Worm (Caenorhabditis elegans) whole organism, L1 larva: Measurements from ENCODE around the gene R10E9.3.

Source experiments
- C34B4.2 ChIP-seq: sonication (generic microtip); optimal IDR thresholded peaks from 2 replicates; lab custom pipeline; 2017; ENCODE audit warnings: mild to moderate bottlenecking, missing genetic modification characterization, missing compliant biosample characterization
- F16B12.6 ChIP-seq: fragments of 150-350 bp; optimal IDR thresholded peaks from 2 replicates; lab custom pipeline; 2014; ENCODE audit warnings: missing biosample characterization, missing genetic modification characterization
- alr-1 ChIP-seq: fragments of 200-800 bp; sonication (Bioruptor generic); optimal IDR thresholded peaks from 2 replicates; lab custom pipeline; 2018; ENCODE audit warnings: borderline replicate concordance, mild to moderate bottlenecking, missing genetic modification characterization, missing compliant biosample characterization
- ama-1 ChIP-seq: fragments of 150-350 bp; optimal IDR thresholded peaks from 2 replicates; lab custom pipeline; 2014
- blmp-1 ChIP-seq: fragments of 150-350 bp; optimal IDR thresholded peaks from 2 replicates; lab custom pipeline; 2014; ENCODE audit warnings: missing biosample characterization, missing genetic modification characterization
- ceh-63 ChIP-seq: fragments of 200-800 bp; sonication (Bioruptor generic); optimal IDR thresholded peaks from 2 replicates; lab custom pipeline; 2018; ENCODE audit warnings: mild to moderate bottlenecking, missing genetic modification characterization, missing compliant biosample characterization
- ceh-8 ChIP-seq: fragments of 200-800 bp; sonication (Bioruptor generic); optimal IDR thresholded peaks from 2 replicates; lab custom pipeline; 2018; ENCODE audit warnings: mild to moderate bottlenecking, missing genetic modification characterization, moderate library complexity, missing compliant biosample characterization
- ceh-82 ChIP-seq, 3 experiments: fragments of 150-350 bp in 1 of 3; sonication (generic microtip) in 2 of 3; optimal IDR thresholded peaks; 2 replicates each; lab custom pipeline; 2014 to 2017; ENCODE audit warnings: missing biosample characterization in 3 of 3, missing genetic modification characterization in 3 of 3
- ceh-90 ChIP-seq: sonication (generic microtip); optimal IDR thresholded peaks from 2 replicates; lab custom pipeline; 2016; ENCODE audit warnings: missing genetic modification characterization, missing compliant biosample characterization
- ces-1 ChIP-seq: fragments of 150-350 bp; optimal IDR thresholded peaks from 2 replicates; lab custom pipeline; 2014; ENCODE audit warnings: missing biosample characterization, missing genetic modification reagents, missing genetic modification characterization
- dpl-1 ChIP-seq, 3 experiments: fragments of 150-350 bp in 2 of 3; sonication (generic microtip) in 1 of 3; optimal IDR thresholded peaks; 2 replicates each; lab custom pipeline; 2014 to 2017; ENCODE audit warnings: missing biosample characterization in 3 of 3, missing genetic modification characterization in 3 of 3, missing genetic modification reagents in 3 of 3
- dsc-1 ChIP-seq: sonication (generic microtip); optimal IDR thresholded peaks from 2 replicates; lab custom pipeline; 2016; ENCODE audit warnings: mild to moderate bottlenecking, missing genetic modification characterization, missing compliant biosample characterization
- efl-1 ChIP-seq, 4 experiments: fragments of 150-350 bp; optimal IDR thresholded peaks in 3 of 4; peaks in 1 of 4; 1 replicate in 1 of 4; 2 replicates in 3 of 4; lab custom pipeline; 2014; ENCODE audit warnings: missing biosample characterization in 2 of 4, missing genetic modification characterization in 2 of 4, missing genetic modification reagents in 2 of 4
- egl-27 ChIP-seq, 2 experiments: fragments of 150-350 bp in 1 of 2; sonication (generic microtip); optimal IDR thresholded peaks; 3 replicates each; lab custom pipeline; 2017 to 2018; ENCODE audit warnings: missing biosample characterization in 2 of 2, missing genetic modification characterization in 2 of 2, missing genetic modification reagents in 2 of 2
- elt-2 ChIP-seq: sonication (generic microtip); optimal IDR thresholded peaks from 2 replicates; lab custom pipeline; 2016; ENCODE audit warnings: missing genetic modification characterization, mild to moderate bottlenecking, inconsistent platforms, missing compliant biosample characterization, missing genetic modification reagents
- elt-3 ChIP-seq, 6 experiments: fragments of 150-350 bp in 1 of 6; sonication (generic microtip); optimal IDR thresholded peaks; 2 replicates each; lab custom pipeline; 2017 to 2018; ENCODE audit warnings: missing biosample characterization in 6 of 6, missing genetic modification characterization in 6 of 6, inconsistent platforms in 1 of 6
- fkh-4 ChIP-seq: sonication (generic microtip); optimal IDR thresholded peaks from 2 replicates; lab custom pipeline; 2016; ENCODE audit warnings: missing compliant biosample characterization, missing genetic modification characterization, borderline replicate concordance
- fkh-8 ChIP-seq: sonication (generic microtip); optimal IDR thresholded peaks from 2 replicates; lab custom pipeline; 2016; ENCODE audit warnings: mild to moderate bottlenecking, missing genetic modification characterization, missing compliant biosample characterization
- fos-1 ChIP-seq: fragments of 150-350 bp; optimal IDR thresholded peaks from 2 replicates; lab custom pipeline; 2014; ENCODE audit warnings: missing biosample characterization, missing genetic modification characterization
- grh-1 ChIP-seq: fragments of 200-800 bp; sonication (Bioruptor generic); IDR thresholded peaks from 2 replicates; pipeline ENCODE4 v1.3.6; 2022; ENCODE audit warnings: missing genetic modification reagents, missing genetic modification characterization, missing compliant biosample characterization
- hlh-17 ChIP-seq: fragments of 200-800 bp; sonication (Bioruptor generic); optimal IDR thresholded peaks from 2 replicates; lab custom pipeline; 2018; ENCODE audit warnings: missing genetic modification characterization, mild to moderate bottlenecking, missing compliant biosample characterization, moderate library complexity, borderline replicate concordance
- hpl-2 ChIP-seq: fragments of 150-350 bp; optimal IDR thresholded peaks from 2 replicates; lab custom pipeline; 2014; ENCODE audit warnings: missing biosample characterization, missing genetic modification reagents, missing genetic modification characterization
- irx-1 ChIP-seq: sonication (generic microtip); optimal IDR thresholded peaks from 2 replicates; lab custom pipeline; 2016; ENCODE audit warnings: missing genetic modification characterization, missing compliant biosample characterization
- jun-1 ChIP-seq: fragments of 150-350 bp; optimal IDR thresholded peaks from 2 replicates; lab custom pipeline; 2014; ENCODE audit warnings: missing biosample characterization, missing genetic modification reagents, missing genetic modification characterization
- lin-15B ChIP-seq: fragments of 150-350 bp; sonication (generic microtip); optimal IDR thresholded peaks from 3 replicates; lab custom pipeline; 2014; ENCODE audit warnings: missing biosample characterization, missing genetic modification characterization
- lsy-2 ChIP-seq, 2 experiments: fragments of 150-350 bp; optimal IDR thresholded peaks; 2 replicates each; lab custom pipeline; 2014; ENCODE audit warnings: missing biosample characterization in 2 of 2, missing genetic modification characterization in 2 of 2
- mab-9 ChIP-seq: fragments of 200-800 bp; sonication (Bioruptor generic); IDR thresholded peaks from 2 replicates; pipeline ENCODE4 v1.3.6; 2022; ENCODE audit warnings: missing genetic modification reagents, missing genetic modification characterization, missing compliant biosample characterization
- mdl-1 ChIP-seq, 2 experiments: fragments of 150-350 bp; optimal IDR thresholded peaks; 2 replicates each; lab custom pipeline; 2014 to 2017; ENCODE audit warnings: missing biosample characterization in 2 of 2, missing genetic modification characterization in 2 of 2, inconsistent platforms in 1 of 2
- mef-2 ChIP-seq: fragments of 150-350 bp; optimal IDR thresholded peaks from 2 replicates; lab custom pipeline; 2014; ENCODE audit warnings: missing biosample characterization, missing genetic modification characterization
- mep-1 ChIP-seq: fragments of 150-350 bp; optimal IDR thresholded peaks from 2 replicates; lab custom pipeline; 2014; ENCODE audit warnings: missing biosample characterization, missing genetic modification characterization
- nhr-12 ChIP-seq: sonication (generic microtip); optimal IDR thresholded peaks from 2 replicates; lab custom pipeline; 2017; ENCODE audit warnings: missing biosample characterization, missing genetic modification characterization
- nhr-19 ChIP-seq: fragments of 200-800 bp; sonication (Bioruptor generic); conservative IDR thresholded peaks from 2 replicates; pipeline ENCODE4 v1.3.6; 2022; ENCODE audit warnings: missing genetic modification characterization, missing compliant biosample characterization
- nhr-20 ChIP-seq: sonication (generic microtip); optimal IDR thresholded peaks from 2 replicates; lab custom pipeline; 2016; ENCODE audit warnings: mild to moderate bottlenecking, missing genetic modification characterization, missing compliant biosample characterization
- nhr-237 ChIP-seq: fragments of 150-350 bp; optimal IDR thresholded peaks from 2 replicates; lab custom pipeline; 2014; ENCODE audit warnings: missing biosample characterization, missing genetic modification characterization
- nhr-47 ChIP-seq: sonication (generic microtip); optimal IDR thresholded peaks from 2 replicates; lab custom pipeline; 2016; ENCODE audit warnings: mild to moderate bottlenecking, missing genetic modification characterization, moderate library complexity, missing compliant biosample characterization
- nhr-71 ChIP-seq: sonication (generic microtip); optimal IDR thresholded peaks from 2 replicates; lab custom pipeline; 2016; ENCODE audit warnings: mild to moderate bottlenecking, missing genetic modification characterization, moderate library complexity, missing compliant biosample characterization
- nhr-76 ChIP-seq: sonication (generic microtip); optimal IDR thresholded peaks from 2 replicates; lab custom pipeline; 2017; ENCODE audit warnings: missing biosample characterization, missing genetic modification characterization
- nhr-84 ChIP-seq: sonication (generic microtip); optimal IDR thresholded peaks from 2 replicates; lab custom pipeline; 2017; ENCODE audit warnings: missing biosample characterization, missing genetic modification characterization
- nhr-85 ChIP-seq: sonication (generic microtip); peaks from one replicate; lab custom pipeline; 2016; ENCODE audit warnings: missing genetic modification characterization, inconsistent platforms, missing compliant biosample characterization
- nhr-90 ChIP-seq: sonication (generic microtip); optimal IDR thresholded peaks from 2 replicates; lab custom pipeline; 2016; ENCODE audit warnings: mild to moderate bottlenecking, missing genetic modification characterization, missing compliant biosample characterization; ENCODE audit not compliant: poor library complexity
- pax-3 ChIP-seq: fragments of 200-800 bp; sonication (Bioruptor generic); optimal IDR thresholded peaks from 2 replicates; lab custom pipeline; 2018; ENCODE audit warnings: mild to moderate bottlenecking, missing genetic modification characterization, moderate library complexity, missing compliant biosample characterization
- pqm-1 ChIP-seq: sonication (generic microtip); optimal IDR thresholded peaks from 3 replicates; lab custom pipeline; 2017; ENCODE audit warnings: missing biosample characterization, missing genetic modification characterization
- snu-23 ChIP-seq: sonication (generic microtip); optimal IDR thresholded peaks from 2 replicates; lab custom pipeline; 2016; ENCODE audit warnings: missing genetic modification characterization, missing compliant biosample characterization
- sox-4 ChIP-seq: sonication (generic microtip); optimal IDR thresholded peaks from 2 replicates; lab custom pipeline; 2016; ENCODE audit warnings: missing genetic modification characterization, missing compliant biosample characterization
- sptf-1 ChIP-seq: fragments of 150-350 bp; optimal IDR thresholded peaks from 2 replicates; lab custom pipeline; 2014; ENCODE audit warnings: missing biosample characterization, missing genetic modification characterization
- tbx-2 ChIP-seq: sonication (generic microtip); optimal IDR thresholded peaks from 2 replicates; lab custom pipeline; 2016; ENCODE audit warnings: missing genetic modification characterization, missing compliant biosample characterization
- unc-130 ChIP-seq: fragments of 150-350 bp; optimal IDR thresholded peaks from 2 replicates; lab custom pipeline; 2017; ENCODE audit warnings: missing biosample characterization, missing genetic modification characterization, inconsistent platforms
- unc-86 ChIP-seq: sonication (generic microtip); optimal IDR thresholded peaks from 2 replicates; lab custom pipeline; 2016; ENCODE audit warnings: missing genetic modification characterization, missing compliant biosample characterization
- vab-15 ChIP-seq: sonication (generic microtip); optimal IDR thresholded peaks from 2 replicates; lab custom pipeline; 2017; ENCODE audit warnings: missing genotype, mild to moderate bottlenecking, missing genetic modification characterization, missing compliant biosample characterization
- zip-4 ChIP-seq: fragments of 200-800 bp; sonication (Bioruptor generic); optimal IDR thresholded peaks from 2 replicates; lab custom pipeline; 2018; ENCODE audit warnings: mild to moderate bottlenecking, missing genetic modification characterization, moderate library complexity, missing compliant biosample characterization

Gene R10E9.3

DNA sequence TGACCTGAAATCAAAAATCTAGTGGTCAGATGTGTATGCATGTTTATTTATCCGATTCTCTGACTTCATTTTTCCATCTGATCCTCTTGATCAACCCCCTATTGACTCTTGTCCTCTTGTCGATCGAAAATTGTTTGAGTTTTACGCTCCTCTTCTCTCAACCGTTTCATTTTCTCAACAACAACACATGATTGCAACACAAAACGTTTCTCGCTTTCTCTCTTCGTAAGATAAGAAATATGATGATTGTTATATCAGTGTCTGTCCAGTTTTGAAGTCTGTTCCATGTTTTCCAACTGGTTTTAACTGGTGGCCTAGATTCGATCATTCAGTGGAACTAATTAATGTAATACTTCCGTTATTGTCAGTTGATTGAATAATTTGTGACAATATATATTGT lies 8.0 kb upstream of the R10E9.3 start (continued):
- TF ChIP-seq F16B12.6 (tag; lab: Kevin White, UChicago) (no peak), nhr-84 (tag; lab: Kevin White, UChicago) (no peak), pqm-1 (tag; lab: Kevin White, UChicago) (no peak)

DNA sequence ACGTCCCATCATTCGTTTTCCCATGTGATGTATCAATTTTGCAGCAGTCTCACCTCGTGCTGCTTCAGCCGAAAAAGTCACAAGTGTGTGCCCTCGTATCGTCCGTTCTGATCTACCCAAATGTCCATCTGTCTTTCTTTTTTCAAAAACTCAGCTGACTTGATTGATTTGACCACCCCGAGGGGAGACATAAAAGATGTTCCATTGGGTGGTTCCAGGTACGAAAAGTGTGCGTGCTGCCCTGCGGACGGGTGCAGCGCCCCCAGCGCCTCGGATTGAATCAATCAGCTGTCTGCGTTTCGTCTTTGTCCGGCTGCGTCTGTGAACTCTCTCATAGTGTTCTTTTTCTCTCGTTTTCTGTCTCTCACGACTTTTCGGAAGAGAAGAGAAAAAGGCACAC lies 6.8 kb upstream of the R10E9.3 start:
- TF ChIP-seq elt-3 (tag; optimal IDR thresholded peaks at IDR 0.05; lab: Kevin White, UChicago) (peak in 1 of 6 experiments; percentile 41), ces-1 (GFP tag; lab: Kevin White, UChicago) (no peak), hpl-2 (GFP tag; lab: Kevin White, UChicago) (no peak), nhr-76 (tag; lab: Kevin White, UChicago) (no peak), nhr-85 (tag; lab: Kevin White, UChicago) (peak; percentile 94), grh-1 (GFP tag; lab: Robert Waterston, UW) (no peak), snu-23 (peak; percentile 61), nhr-12 (tag; lab: Kevin White, UChicago) (no peak), fos-1 (tag; lab: Kevin White, UChicago) (no peak), jun-1 (peak; percentile 7), fkh-8 (tag; lab: Kevin White, UChicago) (peak; percentile 67), nhr-19 (GFP tag; lab: Robert Waterston, UW) (peak; percentile 40), efl-1 (optimal IDR thresholded peaks at IDR 0.05; lab: Kevin White, UChicago) (peak; percentile 40 to 69), efl-1 (GFP tag; optimal IDR thresholded peaks at IDR 0.05 in 1 of 2; lab: Kevin White, UChicago) (peak in 1 of 2 experiments; percentile 94), nhr-20 (tag; lab: Kevin White, UChicago) (peak; percentile 74), ceh-90 (tag; lab: Kevin White, UChicago) (no peak), C34B4.2 (no peak), vab-15 (tag; lab: Kevin White, UChicago) (peak; percentile 36), ceh-8 (GFP tag; lab: Kevin White, UChicago) (no peak), elt-2 (tag; lab: Kevin White, UChicago) (no peak), sox-4 (tag; lab: Kevin White, UChicago) (no peak), ceh-82 (tag; optimal IDR thresholded peaks at IDR 0.05; lab: Kevin White, UChicago) (peak in 1 of 3 experiments; percentile 48), irx-1 (tag; lab: Kevin White, UChicago) (peak; percentile 4), mef-2 (tag; lab: Kevin White, UChicago) (no peak), pax-3 (tag; lab: Kevin White, UChicago) (peak; percentile 12), unc-86 (tag; lab: Kevin White, UChicago) (peak; percentile 8), alr-1 (tag; lab: Kevin White, UChicago) (no peak), dpl-1 (GFP tag; optimal IDR thresholded peaks at IDR 0.05; lab: Kevin White, UChicago) (peak; percentile 19 to 38 (median 31)), nhr-237 (tag; lab: Kevin White, UChicago) (no peak), nhr-47 (tag; lab: Kevin White, UChicago) (peak; percentile 49), mab-9 (GFP tag; lab: Robert Waterston, UW) (0 out of 2 replicates have a peak, but pooled peaks have one; percentile 45), unc-130 (tag; lab: Kevin White, UChicago) (peak; percentile 74), mep-1 (tag; lab: Kevin White, UChicago) (peak; percentile 74), lsy-2 (tag; optimal IDR thresholded peaks at IDR 0.05; lab: Kevin White, UChicago) (peak; percentile 34 to 62), hlh-17 (GFP tag; lab: Kevin White, UChicago) (no peak), ceh-63 (GFP tag; lab: Kevin White, UChicago) (no peak), nhr-71 (peak; percentile 79), mdl-1 (tag; optimal IDR thresholded peaks at IDR 0.05; lab: Kevin White, UChicago) (peak in 1 of 2 experiments; percentile 79), blmp-1 (tag; lab: Kevin White, UChicago) (peak; percentile 65), egl-27 (tag; optimal IDR thresholded peaks at IDR 0.05; lab: Kevin White, UChicago) (no peak), dsc-1 (peak; percentile 38), zip-4 (GFP tag; lab: Kevin White, UChicago) (no peak), nhr-90 (tag; lab: Kevin White, UChicago) (peak; percentile 21), tbx-2 (tag; lab: Kevin White, UChicago) (peak; percentile 39), lin-15B (tag; lab: Kevin White, UChicago) (no peak), sptf-1 (tag; lab: Kevin White, UChicago) (no peak), ama-1 (lab: Kevin White, UChicago) (peak; percentile 60), fkh-4 (no peak)
